Worm (Caenorhabditis elegans) whole organism, young adult: Measurements from ENCODE around the gene srh-41.
A peak's percentile ranks its signal among the peaks of the same experiment; 100 is the strongest.

Experiments used
- B0019.2 ChIP-seq: fragments of 200-800 bp; sonication (Bioruptor generic); conservative IDR thresholded peaks from 2 replicates; pipeline ENCODE4 v1.3.6; 2022; ENCODE audit warnings: missing genetic modification reagents, missing genetic modification characterization, missing compliant biosample characterization
- B0035.1 ChIP-seq: sonication (generic microtip); optimal IDR thresholded peaks from 2 replicates; lab custom pipeline; 2016; ENCODE audit warnings: missing genetic modification characterization, mild to moderate bottlenecking, missing compliant biosample characterization, missing genotype, missing genetic modification reagents
- B0336.3 ChIP-seq: fragments of 200-800 bp; sonication (Bioruptor generic); IDR thresholded peaks from 2 replicates; pipeline ENCODE4 v1.3.6; 2022; ENCODE audit warnings: missing genetic modification characterization, missing compliant biosample characterization
- F23B12.7 ChIP-seq: sonication (generic microtip); optimal IDR thresholded peaks from 2 replicates; lab custom pipeline; 2017; ENCODE audit warnings: missing genetic modification characterization, mild to moderate bottlenecking, missing compliant biosample characterization, antibody characterized with exemption, moderate library complexity; ENCODE audit not compliant: insufficient read depth
- F33H1.4 ChIP-seq: fragments of 200-800 bp; sonication (Bioruptor generic); IDR thresholded peaks from 2 replicates; pipeline ENCODE4 v1.3.6; 2022; ENCODE audit warnings: missing genetic modification reagents, missing genetic modification characterization, missing compliant biosample characterization
- F55B11.4 ChIP-seq: sonication (generic microtip); optimal IDR thresholded peaks from 2 replicates; lab custom pipeline; 2016; ENCODE audit warnings: missing compliant biosample characterization, missing genetic modification characterization, borderline replicate concordance; ENCODE audit not compliant: insufficient read depth
- T07F8.4 ChIP-seq: sonication (generic microtip); optimal IDR thresholded peaks from 2 replicates; lab custom pipeline; 2016; ENCODE audit warnings: mild to moderate bottlenecking, missing genetic modification characterization, moderate library complexity, missing compliant biosample characterization
- T26A5.8 ChIP-seq: sonication (generic microtip); optimal IDR thresholded peaks from 2 replicates; lab custom pipeline; 2016; ENCODE audit warnings: missing genetic modification characterization, missing compliant biosample characterization
- Y53G8AR.9 ChIP-seq: fragments of 200-800 bp; sonication (Bioruptor generic); conservative IDR thresholded peaks from 2 replicates; pipeline ENCODE4 v1.3.6; 2022; ENCODE audit warnings: missing genetic modification reagents, missing genetic modification characterization, missing compliant biosample characterization
- Y79H2A.3 ChIP-seq: fragments of 200-800 bp; sonication (Bioruptor generic); conservative IDR thresholded peaks from 2 replicates; pipeline ENCODE4 v1.3.6; 2022; ENCODE audit warnings: missing genetic modification reagents, missing genetic modification characterization, missing compliant biosample characterization
- aptf-3 ChIP-seq: fragments of 200-800 bp; sonication (Bioruptor generic); IDR thresholded peaks from 2 replicates; pipeline ENCODE4 v1.3.6; 2022; ENCODE audit warnings: missing genetic modification characterization, missing compliant biosample characterization
- athp-1 ChIP-seq: sonication (generic microtip); optimal IDR thresholded peaks from 2 replicates; lab custom pipeline; 2017; ENCODE audit warnings: mild to moderate bottlenecking, missing genetic modification characterization, missing compliant biosample characterization
- bed-1 ChIP-seq: fragments of 200-800 bp; sonication (Bioruptor generic); IDR thresholded peaks from 2 replicates; pipeline ENCODE4 v1.3.6; 2022; ENCODE audit warnings: missing genetic modification reagents, missing genetic modification characterization, missing compliant biosample characterization
- ccch-3 ChIP-seq: fragments of 200-800 bp; sonication (Bioruptor generic); optimal IDR thresholded peaks from 2 replicates; lab custom pipeline; 2018; ENCODE audit warnings: mild to moderate bottlenecking, missing genetic modification characterization, missing compliant biosample characterization
- cebp-1 ChIP-seq, 2 experiments: fragments of 200-800 bp in 1 of 2; sonication (Bioruptor generic) in 1 of 2; sonication (generic microtip) in 1 of 2; IDR thresholded peaks in 1 of 2; optimal IDR thresholded peaks in 1 of 2; 2 replicates each; pipeline versions ENCODE4 v1.3.6 to Lab custom; 2017 to 2022; ENCODE audit warnings: missing compliant biosample characterization in 2 of 2, missing genetic modification characterization in 2 of 2, mild to moderate bottlenecking in 1 of 2, missing genetic modification reagents in 1 of 2, moderate library complexity in 1 of 2
- cebp-2 ChIP-seq: fragments of 200-800 bp; sonication (Bioruptor generic); IDR thresholded peaks from 2 replicates; pipeline ENCODE4 v1.3.6; 2022; ENCODE audit warnings: missing genetic modification characterization, missing compliant biosample characterization
- ceh-40 ChIP-seq: fragments of 200-800 bp; sonication (Bioruptor generic); IDR thresholded peaks from 2 replicates; pipeline ENCODE4 v1.3.6; 2022; ENCODE audit warnings: missing genetic modification characterization, missing compliant biosample characterization
- dox-1 ChIP-seq: fragments of 200-800 bp; sonication (Bioruptor generic); IDR thresholded peaks from 2 replicates; pipeline ENCODE4 v1.3.6; 2022; ENCODE audit warnings: missing genetic modification reagents, missing genetic modification characterization, missing compliant biosample characterization
- efl-1 ChIP-seq: fragments of 150-350 bp; optimal IDR thresholded peaks from 2 replicates; lab custom pipeline; 2014; ENCODE audit warnings: missing biosample characterization, missing genetic modification reagents, missing genetic modification characterization
- egl-18 ChIP-seq: fragments of 200-800 bp; sonication (Bioruptor generic); IDR thresholded peaks from 2 replicates; pipeline ENCODE4 v1.3.6; 2022; ENCODE audit warnings: missing genetic modification reagents, missing genetic modification characterization, missing compliant biosample characterization
- egrh-3 ChIP-seq: fragments of 200-800 bp; sonication (Bioruptor generic); IDR thresholded peaks from 2 replicates; pipeline ENCODE4 v1.3.6; 2022; ENCODE audit warnings: missing genetic modification reagents, missing genetic modification characterization, missing compliant biosample characterization
- ets-4 ChIP-seq: fragments of 200-800 bp; sonication (Bioruptor generic); optimal IDR thresholded peaks from 2 replicates; lab custom pipeline; 2018; ENCODE audit warnings: mild to moderate bottlenecking, missing genetic modification characterization, missing compliant biosample characterization
- him-1 ChIP-seq: sonication (generic microtip); optimal IDR thresholded peaks from 2 replicates; lab custom pipeline; 2016; ENCODE audit warnings: missing genotype, missing genetic modification reagents, missing genetic modification characterization, missing compliant biosample characterization
- hsf-1 ChIP-seq: fragments of 200-800 bp; sonication (Bioruptor generic); IDR thresholded peaks from 2 replicates; pipeline ENCODE4 v1.3.6; 2022; ENCODE audit warnings: missing genetic modification reagents, missing genetic modification characterization, missing compliant biosample characterization
- lsl-1 ChIP-seq: fragments of 200-800 bp; sonication (Bioruptor generic); optimal IDR thresholded peaks from 2 replicates; lab custom pipeline; 2018; ENCODE audit warnings: mild to moderate bottlenecking, missing genetic modification characterization, moderate library complexity, missing compliant biosample characterization
- lsy-27 ChIP-seq: sonication (generic microtip); optimal IDR thresholded peaks from 2 replicates; lab custom pipeline; 2017; ENCODE audit warnings: missing genetic modification characterization, mild to moderate bottlenecking, missing compliant biosample characterization, antibody characterized with exemption, missing genotype, borderline replicate concordance; ENCODE audit not compliant: insufficient read depth
- madf-10 ChIP-seq: sonication (generic microtip); optimal IDR thresholded peaks from 2 replicates; lab custom pipeline; 2016; ENCODE audit warnings: mild to moderate bottlenecking, missing genetic modification characterization, missing compliant biosample characterization
- madf-3 ChIP-seq: fragments of 200-800 bp; sonication (Bioruptor generic); IDR thresholded peaks from 2 replicates; pipeline ENCODE4 v1.3.6; 2022; ENCODE audit warnings: missing genetic modification reagents, missing genetic modification characterization, missing compliant biosample characterization
- madf-6 ChIP-seq: fragments of 200-800 bp; sonication (Bioruptor generic); IDR thresholded peaks from 2 replicates; pipeline ENCODE4 v1.3.6; 2022; ENCODE audit warnings: missing genetic modification reagents, missing genetic modification characterization, missing compliant biosample characterization
- mel-28 ChIP-seq: sonication (generic microtip); optimal IDR thresholded peaks from 2 replicates; lab custom pipeline; 2016; ENCODE audit warnings: borderline replicate concordance, mild to moderate bottlenecking, missing genetic modification characterization, missing compliant biosample characterization
- nfyb-1 ChIP-seq: fragments of 200-800 bp; sonication (Bioruptor generic); IDR thresholded peaks from 2 replicates; pipeline ENCODE4 v1.3.6; 2022; ENCODE audit warnings: missing genetic modification reagents, missing genetic modification characterization, missing compliant biosample characterization
- nhr-120 ChIP-seq: fragments of 200-800 bp; sonication (Bioruptor generic); IDR thresholded peaks from 2 replicates; pipeline ENCODE4 v1.3.6; 2022; ENCODE audit warnings: missing genetic modification characterization, missing compliant biosample characterization
- repo-1 ChIP-seq: sonication (generic microtip); optimal IDR thresholded peaks from 2 replicates; lab custom pipeline; 2017; ENCODE audit warnings: mild to moderate bottlenecking, missing genetic modification characterization, missing compliant biosample characterization
- sea-2 ChIP-seq: fragments of 200-800 bp; sonication (Bioruptor generic); IDR thresholded peaks from 2 replicates; pipeline ENCODE4 v1.3.6; 2022; ENCODE audit warnings: missing genetic modification characterization, missing compliant biosample characterization
- snpc-4 ChIP-seq, 5 experiments: fragments of 150-350 bp in 1 of 5; sonication (generic microtip) in 4 of 5; optimal IDR thresholded peaks; 2 replicates each; lab custom pipeline; 2014 to 2018; ENCODE audit warnings: missing genetic modification characterization in 5 of 5, missing biosample characterization in 3 of 5, antibody characterized with exemption in 2 of 5, mild to moderate bottlenecking in 2 of 5, missing compliant biosample characterization in 2 of 5, missing genotype in 2 of 5, moderate library complexity in 2 of 5, missing genetic modification reagents in 1 of 5
- somi-1 ChIP-seq: fragments of 200-800 bp; sonication (Bioruptor generic); optimal IDR thresholded peaks from 2 replicates; lab custom pipeline; 2018; ENCODE audit warnings: mild to moderate bottlenecking, missing genetic modification characterization, missing compliant biosample characterization
- ztf-22 ChIP-seq: fragments of 200-800 bp; sonication (Bioruptor generic); optimal IDR thresholded peaks from 2 replicates; lab custom pipeline; 2018; ENCODE audit warnings: mild to moderate bottlenecking, missing genetic modification characterization, moderate library complexity, missing compliant biosample characterization
- ztf-25 ChIP-seq: fragments of 200-800 bp; sonication (Bioruptor generic); IDR thresholded peaks from 2 replicates; pipeline ENCODE4 v1.3.6; 2022; ENCODE audit warnings: missing genetic modification reagents, missing genetic modification characterization, missing compliant biosample characterization
- ztf-3 ChIP-seq: fragments of 200-800 bp; sonication (Bioruptor generic); optimal IDR thresholded peaks from 2 replicates; lab custom pipeline; 2018; ENCODE audit warnings: mild to moderate bottlenecking, missing genetic modification characterization, missing compliant biosample characterization

srh-41 gene

ce11 chrII:14288968-14289367, 1.8 kb upstream of the srh-41 start, which contains the start of gene srh-42:
Gene srh-42 (minus strand): TSS chrII:14289068.
- no peak for TF ChIP-seq madf-10 (tag; lab: Kevin White, UChicago)
- no peak for TF ChIP-seq ztf-3 (GFP tag; lab: Kevin White, UChicago)
- TF ChIP-seq ztf-25, result no peak
- TF ChIP-seq egl-18 (GFP tag; lab: Robert Waterston, UW), result no peak
- no peak for TF ChIP-seq dox-1
- TF ChIP-seq F55B11.4 (tag; lab: Kevin White, UChicago), result no peak
- no peak for TF ChIP-seq sea-2 (GFP tag; lab: Robert Waterston, UW)
- no peak for TF ChIP-seq madf-3 (GFP tag; lab: Robert Waterston, UW)
- TF ChIP-seq, all 124 proteins: peak for 0

- TF ChIP-seq F33H1.4 (peak; percentile 78), ccch-3 (no peak), lsl-1 (GFP tag; lab: Kevin White, UChicago) (peak; percentile 78), efl-1 (peak; percentile 15), madf-6 (peak; percentile 63; the same call in 1 of the 2 replicates)
- TF ChIP-seq, all 124 proteins: peak for 4
These were observed 10.8 kb downstream of the srh-41 start, which contains the start of gene Y54G11A.3 for ce11 chrII:14276409-14276808. Gene Y54G11A.3 (plus strand): TSS chrII:14276621.

ce11 chrII:14275045-14275444, 12.1 kb downstream of the srh-41 start:
- TF ChIP-seq cebp-2 (GFP tag; lab: Robert Waterston, UW), result peak; percentile 78; the same call in 1 of the 2 replicates
- 0 out of 2 replicates have a peak, but pooled peaks have one; percentile 18 for TF ChIP-seq nfyb-1 (GFP tag; lab: Robert Waterston, UW)

- TF ChIP-seq aptf-3 (GFP tag; lab: Robert Waterston, UW), result no peak
- no peak for TF ChIP-seq bed-1 (GFP tag; lab: Robert Waterston, UW)
- TF ChIP-seq egrh-3 (GFP tag; lab: Robert Waterston, UW), result no peak
- TF ChIP-seq hsf-1 (GFP tag; lab: Robert Waterston, UW), result no peak
- no peak for TF ChIP-seq ceh-40 (GFP tag; lab: Robert Waterston, UW)
- no peak for TF ChIP-seq repo-1
- TF ChIP-seq F23B12.7, result no peak
- TF ChIP-seq B0336.3 (GFP tag; lab: Robert Waterston, UW), result no peak
- TF ChIP-seq snpc-4 (GFP tag; optimal IDR thresholded peaks at IDR 0.05; lab: Kevin White, UChicago), result no peak
- no peak for TF ChIP-seq snpc-4 (tag; optimal IDR thresholded peaks at IDR 0.05; lab: Kevin White, UChicago)
These were observed 17.3 kb downstream of the srh-41 start for ce11 chrII:14269839-14270238.

ce11 chrII:14269142-14269593, 18.0 kb downstream of the srh-41 start, which contains the start of gene Y54G11A.1:
Gene Y54G11A.1 (minus strand): TSS chrII:14269192.
- TF ChIP-seq lsy-27 (no peak), T07F8.4 (tag; lab: Kevin White, UChicago) (no peak), Y79H2A.3 (GFP tag; lab: Robert Waterston, UW) (no peak), B0035.1 (tag; lab: Kevin White, UChicago) (no peak), B0019.2 (no peak), ztf-22 (GFP tag; lab: Kevin White, UChicago) (no peak), Y53G8AR.9 (GFP tag; lab: Robert Waterston, UW) (no peak), T26A5.8 (tag; lab: Kevin White, UChicago) (no peak), cebp-1 (GFP tag; IDR thresholded peaks at IDR 0.05; lab: Robert Waterston, UW) (no peak), cebp-1 (tag; optimal IDR thresholded peaks at IDR 0.05; lab: Kevin White, UChicago) (no peak), nhr-120 (GFP tag; lab: Robert Waterston, UW) (no peak), athp-1 (tag; lab: Kevin White, UChicago) (no peak), him-1 (tag; lab: Kevin White, UChicago) (no peak), somi-1 (GFP tag; lab: Kevin White, UChicago) (no peak), mel-28 (tag; lab: Kevin White, UChicago) (no peak), ets-4 (no peak)
